Fruit fly (Drosophila melanogaster): ENCODE measurements around the gene Srx.

The Srx gene

dm6 chrX:17875014-17875589, 18.3 kb downstream of the Srx start:
- TF ChIP-seq CTCF (optimal IDR thresholded peaks at IDR 0.05) (no peak), CG8478 (optimal IDR thresholded peaks at IDR 0.05) (no peak)

DNA sequence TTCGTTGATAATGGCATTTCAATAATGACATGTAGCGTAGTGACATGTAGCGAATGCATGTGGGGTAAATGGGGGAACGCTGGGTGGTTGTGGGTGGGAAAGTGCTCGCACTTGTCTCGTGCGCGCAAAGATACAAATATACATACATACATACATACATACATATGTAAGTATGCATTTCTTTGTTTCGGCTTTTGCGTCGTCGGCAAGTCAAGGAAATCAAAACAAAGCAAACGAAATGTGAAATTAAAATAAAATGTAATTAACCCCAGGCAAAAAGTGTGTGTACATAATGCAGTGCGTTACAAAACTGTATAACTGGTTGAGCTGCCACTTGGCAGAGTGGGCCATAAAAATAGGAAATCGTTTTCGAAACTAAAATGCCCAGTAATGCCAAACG, 18.9 kb downstream of the Srx start:
- TF ChIP-seq CG8478 (optimal IDR thresholded peaks at IDR 0.05): no peak
- no peak for TF ChIP-seq CTCF (optimal IDR thresholded peaks at IDR 0.05)

DNA sequence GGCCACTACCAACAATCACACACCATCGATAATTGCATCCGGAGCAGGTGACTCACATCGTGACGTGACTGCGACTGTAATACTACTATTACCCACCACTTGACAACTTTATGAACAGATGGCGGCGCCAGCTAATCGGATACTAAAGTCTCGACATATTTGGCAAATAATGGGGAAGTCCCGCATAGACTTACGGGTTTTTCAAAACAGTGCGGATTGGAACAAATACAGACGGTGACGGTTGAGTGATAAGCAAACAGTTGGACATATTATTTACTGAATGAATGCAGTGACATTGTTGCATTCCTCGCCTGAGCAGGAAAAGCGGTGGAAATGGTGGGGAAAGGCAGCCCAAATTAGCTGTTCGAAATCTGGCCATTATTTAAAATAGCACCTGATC, 19.7 kb downstream of the Srx start:
- TF ChIP-seq CTCF (optimal IDR thresholded peaks at IDR 0.05): no peak
- TF ChIP-seq CG8478 (optimal IDR thresholded peaks at IDR 0.05): no peak

- TF ChIP-seq CTCF (optimal IDR thresholded peaks at IDR 0.05) (no peak), CG8478 (optimal IDR thresholded peaks at IDR 0.05) (no peak)
Measured at dm6 chrX:17877974-17878373, 21.2 kb downstream of the Srx start.

DNA sequence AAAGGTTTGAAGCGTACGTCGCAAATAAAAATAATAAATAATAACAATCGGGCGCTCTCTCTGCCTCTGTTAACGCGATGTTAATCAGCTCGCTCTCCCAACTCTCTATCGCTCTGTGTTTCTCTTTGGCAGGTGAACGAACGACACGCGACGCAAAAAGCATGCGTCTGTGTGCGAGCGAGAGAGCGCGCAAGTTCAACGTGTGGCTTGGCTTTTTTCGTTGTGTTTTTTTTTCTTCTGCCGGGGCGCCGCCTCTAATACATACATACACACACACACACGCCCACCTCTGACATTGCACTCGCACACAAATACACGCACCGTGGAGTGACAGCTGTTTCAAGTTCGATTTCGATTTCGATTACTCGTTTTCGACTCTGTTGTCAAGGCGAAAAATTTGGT, 21.9 kb downstream of the Srx start:
- TF ChIP-seq CG8478 (optimal IDR thresholded peaks at IDR 0.05) (no peak), CTCF (optimal IDR thresholded peaks at IDR 0.05) (no peak)

dm6 chrX:17879211-17879897, 22.6 kb downstream of the Srx start:
- TF ChIP-seq CTCF (optimal IDR thresholded peaks at IDR 0.05) (no peak), CG8478 (optimal IDR thresholded peaks at IDR 0.05) (no peak)

dm6 chrX:17880269-17880889, 23.6 kb downstream of the Srx start:
- no peak for TF ChIP-seq CTCF (optimal IDR thresholded peaks at IDR 0.05)
- no peak for TF ChIP-seq CG8478 (optimal IDR thresholded peaks at IDR 0.05)

DNA sequence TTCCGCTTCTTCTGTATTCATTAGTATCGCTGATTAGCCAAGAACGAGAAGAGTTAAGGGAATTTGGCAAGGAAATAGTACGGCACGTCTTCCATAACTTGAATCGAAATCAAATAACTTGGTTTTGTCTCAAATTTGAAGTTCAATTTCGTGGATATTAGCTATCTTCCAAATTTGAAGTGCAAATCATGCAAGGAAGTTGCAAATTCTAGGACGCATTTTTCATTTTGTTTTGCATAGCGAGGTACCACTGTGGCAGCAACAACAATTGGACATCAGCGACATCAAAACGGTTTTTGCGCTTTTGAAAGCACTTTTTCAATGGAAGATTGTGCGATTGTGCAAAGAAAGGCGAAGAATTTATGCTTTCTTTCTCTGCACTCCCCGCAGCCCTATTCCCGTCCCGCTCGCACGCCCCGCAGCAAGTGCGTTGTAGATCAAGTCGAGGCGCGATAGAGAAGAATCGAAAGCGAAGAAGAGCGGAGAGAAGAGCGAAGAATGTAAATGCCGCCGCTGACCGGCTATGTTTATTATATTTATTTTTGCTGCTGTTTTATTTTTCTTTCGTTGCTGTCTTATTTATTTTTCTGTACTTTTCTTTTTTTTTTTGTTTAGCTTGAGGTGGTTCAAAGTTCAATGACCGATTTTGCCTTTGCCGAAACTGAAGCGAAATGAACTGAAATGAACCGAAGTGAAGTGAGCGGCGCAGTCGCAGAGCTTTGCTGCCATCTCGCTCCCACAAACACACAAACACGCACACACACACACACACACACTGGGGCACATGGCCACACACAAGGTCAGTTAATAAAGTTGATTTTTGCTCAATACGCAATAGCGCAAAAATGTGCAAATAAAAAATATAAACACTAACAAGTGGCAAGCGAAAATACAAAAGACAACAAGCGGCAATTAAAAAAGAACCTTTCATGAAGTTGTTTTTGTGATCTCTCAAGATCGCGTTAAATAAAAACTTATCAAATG, 24.7 kb downstream of the Srx start:
- TF ChIP-seq CG8478 (optimal IDR thresholded peaks at IDR 0.05) (no peak), CTCF (optimal IDR thresholded peaks at IDR 0.05) (no peak)

DNA sequence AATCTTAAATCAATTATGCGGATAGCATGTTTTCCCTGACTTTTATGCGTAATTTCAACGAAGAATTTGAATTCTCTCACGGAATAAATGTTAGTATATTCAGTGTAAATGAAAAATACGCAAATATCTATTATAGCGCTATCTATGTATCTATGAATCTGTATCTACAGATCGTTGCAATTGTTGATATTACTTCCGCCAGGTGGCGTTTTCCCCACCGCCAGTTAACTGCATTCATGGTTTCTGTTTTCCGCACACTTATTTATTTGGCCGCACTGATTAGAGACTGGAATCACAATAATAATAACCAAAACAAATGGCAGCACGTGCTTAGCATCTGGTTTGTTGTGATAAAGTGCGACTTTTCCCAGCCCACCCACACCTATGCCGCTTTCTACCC, 26.0 kb downstream of the Srx start:
- TF ChIP-seq CTCF (optimal IDR thresholded peaks at IDR 0.05): peak; percentile 74 to 76
- no peak for TF ChIP-seq CG8478 (optimal IDR thresholded peaks at IDR 0.05)

dm6 chrX:17883418-17883817, 26.6 kb downstream of the Srx start, which contains the start of gene CG12985:
Gene CG12985 (plus strand): TSS chrX:17883718.
- TF ChIP-seq CTCF (optimal IDR thresholded peaks at IDR 0.05) (no peak), CG8478 (optimal IDR thresholded peaks at IDR 0.05) (no peak)

DNA sequence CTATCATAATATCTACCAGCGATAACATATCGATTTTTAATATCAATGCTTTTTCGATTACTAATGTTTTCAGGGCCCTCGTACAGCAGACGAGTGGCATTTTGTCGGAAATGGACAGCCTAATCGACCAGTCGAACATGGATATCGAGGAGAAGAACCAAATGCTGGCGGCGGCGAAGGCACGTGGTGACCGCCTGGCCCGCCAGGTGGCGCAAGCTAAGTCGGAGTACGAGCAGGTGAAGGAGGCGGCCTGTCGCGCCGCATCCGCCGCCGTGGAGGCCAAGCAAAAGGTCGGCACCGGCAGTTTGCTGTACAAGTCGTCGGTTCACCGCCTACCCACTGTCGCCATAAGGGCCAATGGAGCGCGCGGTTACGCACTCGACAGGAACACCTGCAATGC, 27.8 kb downstream of the Srx start:
- peak; percentile 84 to 87 for TF ChIP-seq CTCF (optimal IDR thresholded peaks at IDR 0.05)
- no peak for TF ChIP-seq CG8478 (optimal IDR thresholded peaks at IDR 0.05)

DNA sequence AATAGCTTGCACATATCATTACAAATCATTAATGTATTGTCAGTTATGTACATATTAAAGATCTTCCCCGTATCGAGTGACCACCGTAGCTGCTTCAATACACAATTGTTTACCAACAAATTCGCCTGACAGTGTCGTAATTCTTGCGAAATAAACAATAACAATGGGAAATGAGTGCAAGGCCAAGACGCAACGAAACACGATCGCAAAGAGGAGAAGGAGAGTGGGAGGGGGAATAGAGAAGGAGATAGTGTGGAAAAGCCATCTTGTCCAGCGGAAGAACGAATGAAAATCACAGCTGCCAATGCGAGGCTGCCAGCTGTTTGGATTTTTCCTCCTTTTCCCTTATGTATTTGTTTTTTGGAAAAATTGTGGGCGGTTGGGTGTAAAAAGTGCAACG, 28.5 kb downstream of the Srx start:
- peak in 1 of 2 experiments; percentile 3 for TF ChIP-seq CTCF (optimal IDR thresholded peaks at IDR 0.05)
- no peak for TF ChIP-seq CG8478 (optimal IDR thresholded peaks at IDR 0.05)

DNA sequence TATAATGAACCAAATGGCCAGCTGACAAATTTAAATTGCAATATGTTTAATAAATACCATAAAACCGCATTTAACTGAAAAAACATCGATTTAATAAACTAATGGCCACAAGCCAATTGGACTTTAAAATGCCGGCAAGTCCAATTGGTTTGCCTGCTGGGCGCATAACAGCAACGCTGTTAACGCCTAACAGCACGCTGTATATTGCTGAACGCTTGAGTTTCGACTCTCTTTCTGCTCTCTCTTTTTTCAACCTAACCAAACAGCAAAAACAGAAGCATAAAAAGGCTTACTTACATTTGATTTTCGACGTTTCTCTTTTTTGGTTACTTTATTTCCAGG, 29.3 kb downstream of the Srx start:
- TF ChIP-seq CTCF (optimal IDR thresholded peaks at IDR 0.05): no peak
- no peak for TF ChIP-seq CG8478 (optimal IDR thresholded peaks at IDR 0.05)

- TF ChIP-seq CTCF (optimal IDR thresholded peaks at IDR 0.05) (no peak), CG8478 (optimal IDR thresholded peaks at IDR 0.05) (no peak)
Measured at dm6 chrX:17886449-17887207, 29.9 kb downstream of the Srx start.
